Fruit fly (Drosophila melanogaster) whole organism, wandering third instar larva: Measurements from ENCODE around the gene CG13086.

ENCODE experiments used
- Abd-B ChIP-seq: fragments of >200 bp; optimal IDR thresholded peaks from 2 replicates; lab custom pipeline; 2017; ENCODE audit warnings: missing biosample characterization, missing genetic modification characterization
- Dfd ChIP-seq: fragments of >200 bp; optimal IDR thresholded peaks from 2 replicates; lab custom pipeline; 2017; ENCODE audit warnings: missing biosample characterization, missing genetic modification characterization
- Hnf4 ChIP-seq: fragments of 200-800 bp; sonication (Bioruptor generic); optimal IDR thresholded peaks from 2 replicates; lab custom pipeline; 2016; ENCODE audit warnings: missing biosample characterization, mild to moderate bottlenecking, missing genetic modification characterization
- Hr83 ChIP-seq: fragments of 200-300 bp; sonication (Bioruptor generic); optimal IDR thresholded peaks from 2 replicates; lab custom pipeline; 2016; ENCODE audit warnings: missing biosample characterization, mild to moderate bottlenecking, missing genetic modification characterization, moderate library complexity; ENCODE audit not compliant: poor library complexity, severe bottlenecking
- Rel ChIP-seq, 2 experiments: fragments of 200-800 bp; sonication (Bioruptor generic) in 1 of 2; optimal IDR thresholded peaks; 2 replicates in 1 of 2; 3 replicates in 1 of 2; lab custom pipeline; 2016 to 2019; ENCODE audit warnings: mild to moderate bottlenecking in 2 of 2, missing biosample characterization in 2 of 2, missing genetic modification characterization in 2 of 2, moderate library complexity in 1 of 2
- Vsx2 ChIP-seq: fragments of 200-300, 225-300 bp; sonication (Bioruptor generic); optimal IDR thresholded peaks from 2 replicates; lab custom pipeline; 2018; ENCODE audit warnings: missing biosample characterization, missing genetic modification characterization; ENCODE audit not compliant: partially characterized antibody
- dmrt93B ChIP-seq: fragments of 200-800 bp; sonication (Bioruptor generic); optimal IDR thresholded peaks from 2 replicates; lab custom pipeline; 2018; ENCODE audit warnings: missing biosample characterization, mild to moderate bottlenecking, missing genetic modification characterization
- fru ChIP-seq: fragments of 200-800 bp; sonication (Bioruptor generic); optimal IDR thresholded peaks from 3 replicates; lab custom pipeline; 2016; ENCODE audit warnings: missing biosample characterization, mild to moderate bottlenecking, missing genetic modification characterization
- lola ChIP-seq: fragments of >200 bp; optimal IDR thresholded peaks from 2 replicates; lab custom pipeline; 2017; ENCODE audit warnings: missing biosample characterization, missing genetic modification characterization
- psq ChIP-seq: fragments of 200-800 bp; sonication (Bioruptor generic); optimal IDR thresholded peaks from 3 replicates; lab custom pipeline; 2017; ENCODE audit warnings: missing biosample characterization, mild to moderate bottlenecking, missing genetic modification characterization, moderate library complexity
- rgr ChIP-seq: fragments of 200-800 bp; sonication (Bioruptor generic); optimal IDR thresholded peaks from 3 replicates; lab custom pipeline; 2016; ENCODE audit warnings: missing biosample characterization, mild to moderate bottlenecking, missing genetic modification characterization
- sv ChIP-seq: fragments of 200-800 bp; sonication (Bioruptor generic); optimal IDR thresholded peaks from 3 replicates; lab custom pipeline; 2016; ENCODE audit warnings: missing biosample characterization, missing genetic modification characterization

- TF ChIP-seq Vsx2 (no peak), lola (GFP tag; lab: Kevin White, UChicago) (no peak), sv (no peak), psq (GFP tag; lab: Kevin White, UChicago) (no peak), Rel (GFP tag; optimal IDR thresholded peaks at IDR 0.05; lab: Kevin White, UChicago) (no peak), Rel (tag; optimal IDR thresholded peaks at IDR 0.05; lab: Kevin White, UChicago) (no peak), Dfd (no peak), Hnf4 (GFP tag; lab: Kevin White, UChicago) (no peak), Hr83 (GFP tag; lab: Kevin White, UChicago) (no peak), Abd-B (no peak), fru (GFP tag; lab: Kevin White, UChicago) (no peak), dmrt93B (GFP tag; lab: Kevin White, UChicago) (no peak), rgr (GFP tag; lab: Kevin White, UChicago) (no peak)
Observed at dm6 chr2L:19333972-19334371, 30.2 kb upstream of the CG13086 start.
